Fruit fly (Drosophila melanogaster) whole organism, pupa: ENCODE results near the gene Dop2R.

Experiments used
- CG15710 ChIP-seq: fragments of 200-800 bp; sonication (Bioruptor generic); optimal IDR thresholded peaks from 2 replicates; lab custom pipeline; 2018; ENCODE audit warnings: missing biosample characterization, mild to moderate bottlenecking, missing genetic modification characterization, moderate library complexity
- CG8159 ChIP-seq: fragments of 200-800 bp; sonication (Bioruptor generic); optimal IDR thresholded peaks from 3 replicates; lab custom pipeline; 2018; ENCODE audit warnings: missing biosample characterization, mild to moderate bottlenecking, missing genetic modification characterization, moderate library complexity
- CG9948 ChIP-seq: fragments of 200-800 bp; sonication (Bioruptor generic); optimal IDR thresholded peaks from 2 replicates; lab custom pipeline; 2018; ENCODE audit warnings: missing biosample characterization, mild to moderate bottlenecking, missing genetic modification characterization, moderate library complexity
- D1 ChIP-seq: fragments of 200-800 bp; sonication (Bioruptor generic); optimal IDR thresholded peaks from 2 replicates; lab custom pipeline; 2018; ENCODE audit warnings: missing biosample characterization, mild to moderate bottlenecking, missing genetic modification characterization, moderate library complexity
- EcR ChIP-seq: fragments of 200-800 bp; sonication (Bioruptor generic); optimal IDR thresholded peaks from 3 replicates; lab custom pipeline; 2019; ENCODE audit warnings: missing biosample characterization, missing genetic modification characterization, mild to moderate bottlenecking, moderate library complexity, missing genetic modification reagents
- Ets98B ChIP-seq: fragments of 200-800 bp; sonication (Bioruptor generic); IDR thresholded peaks from 2 replicates; pipeline ENCODE4 v1.3.6; 2022; ENCODE audit warnings: missing biosample characterization, missing genetic modification characterization
- Pif1A ChIP-seq: fragments of 200-800 bp; sonication (Bioruptor generic); optimal IDR thresholded peaks from 3 replicates; lab custom pipeline; 2016; ENCODE audit warnings: missing biosample characterization, missing genetic modification characterization
- Snoo ChIP-seq: fragments of 200-800 bp; sonication (Bioruptor generic); optimal IDR thresholded peaks from 3 replicates; lab custom pipeline; 2017; ENCODE audit warnings: missing biosample characterization, mild to moderate bottlenecking, missing genetic modification characterization, inconsistent platforms
- fd96Ca ChIP-seq: fragments of 200-800 bp; sonication (Bioruptor generic); IDR thresholded peaks from 3 replicates; pipeline ENCODE4 v1.3.6; 2022; ENCODE audit warnings: missing biosample characterization, missing genetic modification characterization
- gl ChIP-seq: fragments of 200-800 bp; sonication (Bioruptor generic); optimal IDR thresholded peaks from 2 replicates; lab custom pipeline; 2018; ENCODE audit warnings: missing biosample characterization, mild to moderate bottlenecking, missing genetic modification characterization

dm6 chrX:20050994-20051393 lies 11.5 kb downstream of the Dop2R start, which contains the start of gene CG9570:
- no peak for TF ChIP-seq Snoo (tag; lab: Kevin White, UChicago)
- TF ChIP-seq CG9948 (tag; lab: Kevin White, UChicago) = no peak
- TF ChIP-seq D1 (tag; lab: Kevin White, UChicago) = no peak
- no peak for TF ChIP-seq EcR
- TF ChIP-seq Ets98B (GFP tag; lab: Robert Waterston, UW) = no peak
- TF ChIP-seq Pif1A (GFP tag; lab: Kevin White, UChicago) = no peak
- no peak for TF ChIP-seq CG15710 (tag; lab: Kevin White, UChicago)
- TF ChIP-seq CG8159 = no peak
- no peak for TF ChIP-seq fd96Ca (GFP tag; lab: Robert Waterston, UW)
- no peak for TF ChIP-seq gl
